Worm (Caenorhabditis elegans) whole organism, mixed stage, embryonic: Measurements from ENCODE around the gene spsb-2.

Source experiments
- lin-13 ChIP-seq: fragments of 150-350 bp; optimal IDR thresholded peaks from 2 replicates; lab custom pipeline; 2014; ENCODE audit warnings: missing biosample characterization, missing genetic modification characterization
- nhr-76 ChIP-seq: sonication (generic microtip); optimal IDR thresholded peaks from 2 replicates; lab custom pipeline; 2017; ENCODE audit warnings: missing biosample characterization, missing genetic modification characterization
- snpc-4 ChIP-seq: fragments of 150-350 bp; optimal IDR thresholded peaks from 2 replicates; lab custom pipeline; 2014; ENCODE audit warnings: missing biosample characterization, missing genetic modification characterization
- unc-39 ChIP-seq: fragments of 150-350 bp; optimal IDR thresholded peaks from 2 replicates; lab custom pipeline; 2014; ENCODE audit warnings: missing biosample characterization, missing genetic modification characterization
- unc-62 ChIP-seq: fragments of 150-350 bp; optimal IDR thresholded peaks from 2 replicates; lab custom pipeline; 2014; ENCODE audit warnings: missing biosample characterization, missing genetic modification reagents, missing genetic modification characterization

ce11 chrII:15264593-15264992 is 34.5 kb downstream of the spsb-2 start:
- TF ChIP-seq unc-62 (no peak), lin-13 (no peak), unc-39 (tag; lab: Kevin White, UChicago) (no peak), snpc-4 (tag; lab: Kevin White, UChicago) (no peak), nhr-76 (tag; lab: Kevin White, UChicago) (no peak)
